Fruit fly (Drosophila melanogaster): ENCODE results near the gene Mcr.

Mcr gene

DNA sequence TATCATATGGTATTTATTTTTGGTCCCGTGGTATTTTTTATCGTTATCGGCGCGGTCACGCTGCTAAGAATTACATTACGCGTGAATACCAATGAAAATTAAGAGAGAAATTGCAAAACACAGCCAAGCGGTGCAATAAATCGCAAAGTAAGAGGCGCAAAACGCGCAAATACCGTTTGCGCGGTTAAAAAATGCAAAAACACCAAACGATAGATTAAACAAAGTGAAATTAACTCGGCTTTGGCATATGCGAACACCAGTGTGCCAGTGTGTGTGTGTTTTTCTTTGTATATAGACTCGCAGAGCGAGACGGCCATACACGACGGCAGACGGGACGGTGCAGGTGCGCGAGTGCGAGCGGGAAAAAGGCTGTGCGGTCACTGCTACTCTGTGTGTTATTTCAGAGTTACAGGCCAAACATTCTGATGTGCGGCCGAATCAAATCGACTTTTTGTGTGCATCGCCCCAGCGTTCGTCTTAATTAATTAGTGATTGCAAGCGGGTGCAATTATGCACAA lies 52.0 kb downstream of the Mcr start, which contains the start of gene Cka (continued):
- no peak for TF ChIP-seq Abd-B (GFP tag; optimal IDR thresholded peaks at IDR 0.05)
- peak; percentile 23 for TF ChIP-seq h (GFP tag; optimal IDR thresholded peaks at IDR 0.05)
- TF ChIP-seq tai (GFP tag; optimal IDR thresholded peaks at IDR 0.05), result no peak

DNA sequence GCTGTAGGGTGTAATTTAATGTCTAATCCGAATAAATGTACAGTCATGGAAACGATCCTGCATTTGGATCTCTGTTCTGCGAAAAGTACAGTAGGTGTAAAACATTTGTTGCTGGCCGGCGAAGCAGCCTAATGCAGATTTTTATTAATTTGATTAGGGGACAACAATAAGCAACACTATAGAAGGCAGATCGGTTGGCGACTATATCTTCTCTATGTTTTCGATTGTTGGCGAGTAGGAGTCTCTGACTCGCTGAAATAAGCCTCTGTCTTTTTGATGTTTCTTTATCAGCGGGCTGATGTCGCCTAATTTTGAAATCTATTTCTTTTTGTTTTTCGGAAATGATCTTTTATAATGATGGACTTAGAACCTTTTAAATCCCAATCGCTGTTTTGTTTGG lies 52.7 kb downstream of the Mcr start:
- TF ChIP-seq fru (GFP tag; optimal IDR thresholded peaks at IDR 0.05), result no peak
- no peak for TF ChIP-seq CG32264 (GFP tag; optimal IDR thresholded peaks at IDR 0.05)
- TF ChIP-seq foxo (GFP tag; optimal IDR thresholded peaks at IDR 0.05), result no peak
- TF ChIP-seq dsf (GFP tag; optimal IDR thresholded peaks at IDR 0.05; ENCODE audit: borderline replicate concordance), result no peak
- TF ChIP-seq woc (GFP tag; optimal IDR thresholded peaks at IDR 0.05), result no peak
- TF ChIP-seq Sp1 (GFP tag; optimal IDR thresholded peaks at IDR 0.05), result no peak
- no peak for TF ChIP-seq Hr78 (GFP tag; optimal IDR thresholded peaks at IDR 0.05)
- no peak for TF ChIP-seq Dif (GFP tag; optimal IDR thresholded peaks at IDR 0.05; ENCODE audit: partially characterized antibody)

dm6 chr2L:8029160-8029852 lies 53.5 kb downstream of the Mcr start, which contains the start of gene baf:
baf (plus strand) TSS chr2L:8029462.
- TF ChIP-seq Rel (GFP tag; optimal IDR thresholded peaks at IDR 0.05), result no peak
- peak; percentile 42 for TF ChIP-seq Rel (tag; optimal IDR thresholded peaks at IDR 0.05)
- TF ChIP-seq dsf (GFP tag; optimal IDR thresholded peaks at IDR 0.05; ENCODE audit: borderline replicate concordance), result no peak

DNA sequence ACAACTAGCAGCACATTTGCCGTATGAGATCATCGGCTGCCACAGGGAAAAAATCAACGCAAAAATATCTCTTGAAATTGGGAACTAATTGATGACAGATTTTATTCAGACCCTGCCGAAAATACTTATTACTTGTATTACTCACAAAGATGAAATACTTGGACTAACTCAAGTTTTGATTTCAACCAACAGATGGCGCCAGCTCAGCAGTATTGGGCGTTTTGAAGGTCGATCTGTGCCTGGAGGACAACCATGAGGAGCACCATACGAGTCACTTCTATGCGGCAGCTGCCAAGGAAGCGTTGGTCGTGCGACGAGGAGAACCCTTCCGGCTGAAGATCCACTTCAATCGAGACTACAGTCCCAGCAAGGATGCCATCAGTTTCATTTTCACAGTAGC lies 58.5 kb downstream of the Mcr start:
- TF ChIP-seq Hr83 (GFP tag; optimal IDR thresholded peaks at IDR 0.05; ENCODE audit: poor library complexity, severe bottlenecking), result no peak
- no peak for TF ChIP-seq GATAd (GFP tag; optimal IDR thresholded peaks at IDR 0.05)
- no peak for TF ChIP-seq sv (GFP tag; optimal IDR thresholded peaks at IDR 0.05)
- TF ChIP-seq woc (GFP tag; optimal IDR thresholded peaks at IDR 0.05), result no peak
- TF ChIP-seq ey (GFP tag; optimal IDR thresholded peaks at IDR 0.05), result no peak
